Worm (Caenorhabditis elegans): ENCODE results near the gene crn-7.

DNA sequence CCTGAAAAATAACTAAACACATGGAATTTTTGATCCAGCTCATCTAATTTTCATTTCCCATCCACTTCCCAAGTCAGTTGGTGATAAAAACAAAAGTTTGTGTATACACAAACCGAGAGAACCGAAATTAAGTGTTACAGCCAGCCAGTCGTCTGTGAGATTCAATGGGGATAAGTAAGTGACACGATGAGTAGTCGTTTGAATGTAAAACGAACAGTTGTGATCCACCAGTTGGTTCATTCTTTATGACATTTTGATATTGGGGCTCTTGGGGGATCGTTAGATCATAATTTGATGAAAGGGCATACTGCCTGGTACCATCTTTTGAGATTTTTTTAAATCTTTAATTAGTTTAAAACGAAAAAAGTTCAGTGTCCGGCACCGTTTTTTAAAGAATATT lies 18.5 kb downstream of the crn-7 start:
- TF ChIP-seq saeg-2 (GFP tag; IDR thresholded peaks at IDR 0.05) (no peak), snpc-4 (tag; optimal IDR thresholded peaks at IDR 0.05) (no peak), madf-9 (GFP tag; conservative IDR thresholded peaks at IDR 0.05) (no peak), aly-2 (tag; optimal IDR thresholded peaks at IDR 0.05) (no peak), lin-39 (tag; optimal IDR thresholded peaks at IDR 0.05) (no peak), lsy-2 (tag; optimal IDR thresholded peaks at IDR 0.05) (no peak)

All from whole organism, L4 larva.